Worm (Caenorhabditis elegans): ENCODE data around the gene C31E10.5.

DNA sequence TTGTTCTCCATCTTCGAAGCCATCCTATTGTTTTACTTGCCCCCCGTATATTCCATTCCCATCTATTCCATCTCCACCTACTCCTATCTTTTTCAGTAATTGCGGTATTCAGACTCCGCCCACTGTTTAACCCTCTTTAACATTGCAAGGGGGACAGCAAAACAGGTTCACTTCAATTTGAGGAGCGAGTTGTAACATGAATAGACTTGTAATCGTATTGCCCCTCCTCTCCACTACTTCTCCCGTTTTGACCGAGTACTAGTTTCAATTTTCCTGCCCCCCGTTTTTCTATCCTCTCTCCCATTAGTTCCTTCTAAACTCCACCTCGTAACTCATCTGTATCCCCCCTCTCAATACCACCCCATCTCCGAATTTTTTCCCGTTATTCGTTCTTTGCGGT is 32.9 kb upstream of the C31E10.5 start:
- TF ChIP-seq him-1 (tag; optimal IDR thresholded peaks at IDR 0.05) (no peak), dao-5 (tag; optimal IDR thresholded peaks at IDR 0.05) (no peak)
